Worm (Caenorhabditis elegans): ENCODE data around the gene glc-3.

- TF ChIP-seq gei-17 (GFP tag; optimal IDR thresholded peaks at IDR 0.05) (no peak), Y67H2A.10 (GFP tag; conservative IDR thresholded peaks at IDR 0.05) (no peak), lin-35 (GFP tag; optimal IDR thresholded peaks at IDR 0.05) (no peak), athp-1 (tag; optimal IDR thresholded peaks at IDR 0.05) (no peak), B0019.2 (GFP tag; conservative IDR thresholded peaks at IDR 0.05) (no peak), hlh-26 (GFP tag; conservative IDR thresholded peaks at IDR 0.05) (no peak), T26A5.8 (tag; optimal IDR thresholded peaks at IDR 0.05) (no peak), efl-1 (GFP tag; optimal IDR thresholded peaks at IDR 0.05) (no peak)
Measured at ce11 chrV:5447057-5447456, 6.5 kb downstream of the glc-3 start.

Data from whole organism, young adult.